Worm (Caenorhabditis elegans): ENCODE results near the gene nrf-6.

DNA sequence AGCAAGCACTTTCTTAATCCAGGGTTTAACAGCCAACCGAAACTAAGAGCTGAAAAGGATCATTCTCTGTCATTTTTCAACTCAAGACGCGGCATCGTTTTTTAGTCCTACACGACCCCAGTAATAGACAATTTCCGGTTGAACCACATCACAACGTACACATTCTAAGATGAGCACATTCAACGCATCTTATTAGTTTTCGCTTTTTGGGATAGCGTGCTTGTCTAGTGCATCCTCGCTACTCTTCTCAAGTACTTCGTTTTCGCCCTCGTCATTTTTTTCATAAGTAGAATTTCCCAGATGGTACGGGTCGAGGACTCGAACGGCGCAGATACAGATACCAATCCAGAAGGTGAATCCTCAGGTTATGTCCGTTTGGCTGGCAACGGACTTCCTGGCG is 9.8 kb upstream of the nrf-6 start, which contains the start of gene T05H10.1:
- no peak for TF ChIP-seq aly-2 (tag; optimal IDR thresholded peaks at IDR 0.05)
- TF ChIP-seq fkh-8 (tag; optimal IDR thresholded peaks at IDR 0.05) = no peak
- no peak for TF ChIP-seq unc-62 (GFP tag; optimal IDR thresholded peaks at IDR 0.05)
- TF ChIP-seq pqm-1 (tag; optimal IDR thresholded peaks at IDR 0.05) = no peak
- TF ChIP-seq F16B12.6 (tag; optimal IDR thresholded peaks at IDR 0.05) = no peak
- TF ChIP-seq lin-39 (tag; optimal IDR thresholded peaks at IDR 0.05) = no peak
- no peak for TF ChIP-seq pax-3 (tag; optimal IDR thresholded peaks at IDR 0.05)
- TF ChIP-seq sptf-1 (tag; optimal IDR thresholded peaks at IDR 0.05) = no peak
- no peak for TF ChIP-seq nhr-28 (tag; optimal IDR thresholded peaks at IDR 0.05)
- no peak for TF ChIP-seq hlh-17 (GFP tag; optimal IDR thresholded peaks at IDR 0.05; ENCODE audit: borderline replicate concordance)
- TF ChIP-seq nhr-90 (tag; optimal IDR thresholded peaks at IDR 0.05; ENCODE audit: poor library complexity) = no peak
- TF ChIP-seq ztf-11 (tag; optimal IDR thresholded peaks at IDR 0.05) = no peak
- no peak for TF ChIP-seq mdl-1 (tag; optimal IDR thresholded peaks at IDR 0.05)
